Worm (Caenorhabditis elegans) whole organism, young adult: ENCODE results near the gene F49E8.8.

Experiments used
- K12H6.12 ChIP-seq: fragments of 200-800 bp; sonication (Bioruptor generic); optimal IDR thresholded peaks from 2 replicates; lab custom pipeline; 2018; ENCODE audit warnings: mild to moderate bottlenecking, missing genetic modification characterization, missing compliant biosample characterization
- attf-5 ChIP-seq: fragments of 200-800 bp; sonication (Bioruptor generic); optimal IDR thresholded peaks from 2 replicates; lab custom pipeline; 2018; ENCODE audit warnings: mild to moderate bottlenecking, missing genetic modification characterization, missing compliant biosample characterization
- ceh-40 ChIP-seq: fragments of 200-800 bp; sonication (Bioruptor generic); IDR thresholded peaks from 2 replicates; pipeline ENCODE4 v1.3.6; 2022; ENCODE audit warnings: missing genetic modification characterization, missing compliant biosample characterization
- mxl-1 ChIP-seq: sonication (generic microtip); optimal IDR thresholded peaks from 2 replicates; lab custom pipeline; 2016; ENCODE audit warnings: missing genetic modification characterization, missing compliant biosample characterization
- snpc-4 ChIP-seq, 5 experiments: fragments of 150-350 bp in 1 of 5; sonication (generic microtip) in 4 of 5; optimal IDR thresholded peaks; 2 replicates each; lab custom pipeline; 2014 to 2018; ENCODE audit warnings: missing genetic modification characterization in 5 of 5, missing biosample characterization in 3 of 5, antibody characterized with exemption in 2 of 5, mild to moderate bottlenecking in 2 of 5, missing compliant biosample characterization in 2 of 5, missing genotype in 2 of 5, moderate library complexity in 2 of 5, missing genetic modification reagents in 1 of 5
- ztf-6 ChIP-seq: fragments of 200-800 bp; sonication (Bioruptor generic); IDR thresholded peaks from 2 replicates; pipeline ENCODE4 v1.3.6; 2022; ENCODE audit warnings: missing genetic modification reagents, missing genetic modification characterization, missing compliant biosample characterization

ce11 chrIV:7547843-7548578 is 8.4 kb upstream of the F49E8.8 start, which contains the start of the genes cdd-2 and oef-1:
- TF ChIP-seq K12H6.12 (tag; lab: Kevin White, UChicago), result no peak
- TF ChIP-seq attf-5 (GFP tag; lab: Kevin White, UChicago), result no peak
- no peak for TF ChIP-seq ceh-40
- TF ChIP-seq ztf-6 (GFP tag; lab: Robert Waterston, UW), result no peak
- TF ChIP-seq snpc-4 (GFP tag; optimal IDR thresholded peaks at IDR 0.05; lab: Kevin White, UChicago), result no peak
- TF ChIP-seq snpc-4 (tag; optimal IDR thresholded peaks at IDR 0.05; lab: Kevin White, UChicago), result peak in 3 of 4 experiments; percentile 18 to 61 (median 48)
- TF ChIP-seq mxl-1, result no peak
